Fruit fly (Drosophila melanogaster) Kc167 (cell line): ENCODE data around the gene CG33286.

Experiments used
- Myc ChIP-seq: fragments of >200 bp; optimal IDR thresholded peaks from 2 replicates; lab custom pipeline; 2017; ENCODE audit warnings: missing external identifiers
- h ChIP-seq: fragments of >200 bp; optimal IDR thresholded peaks from 3 replicates; lab custom pipeline; 2018; ENCODE audit warnings: missing external identifiers
- insv ChIP-seq: fragments of >200 bp; optimal IDR thresholded peaks from 3 replicates; lab custom pipeline; 2018; ENCODE audit warnings: missing external identifiers
- psq ChIP-seq: fragments of >200 bp; optimal IDR thresholded peaks from 2 replicates; lab custom pipeline; 2017; ENCODE audit warnings: missing external identifiers
- ttk ChIP-seq: sonication (Bioruptor generic); optimal IDR thresholded peaks from 2 replicates; lab custom pipeline; 2017; ENCODE audit warnings: missing external identifiers

- no peak for TF ChIP-seq psq (lab: Kevin White, UChicago)
- no peak for TF ChIP-seq h (lab: Kevin White, UChicago)
- no peak for TF ChIP-seq insv
- no peak for TF ChIP-seq ttk
- no peak for TF ChIP-seq Myc (lab: Kevin White, UChicago)
These were observed 7.8 kb downstream of the CG33286 start, which contains the start of gene CG12983 for dm6 chr3L:20966662-20967061.
